Fruit fly (Drosophila melanogaster) S2 (cell line): ENCODE data around the gene MED10.

Source experiments
- CG8478 ChIP-seq: fragments of >200 bp; optimal IDR thresholded peaks from 2 replicates; lab custom pipeline; 2018
- CTCF ChIP-seq, 2 experiments: fragments of >200 bp; optimal IDR thresholded peaks; 2 replicates each; lab custom pipeline; 2018

DNA sequence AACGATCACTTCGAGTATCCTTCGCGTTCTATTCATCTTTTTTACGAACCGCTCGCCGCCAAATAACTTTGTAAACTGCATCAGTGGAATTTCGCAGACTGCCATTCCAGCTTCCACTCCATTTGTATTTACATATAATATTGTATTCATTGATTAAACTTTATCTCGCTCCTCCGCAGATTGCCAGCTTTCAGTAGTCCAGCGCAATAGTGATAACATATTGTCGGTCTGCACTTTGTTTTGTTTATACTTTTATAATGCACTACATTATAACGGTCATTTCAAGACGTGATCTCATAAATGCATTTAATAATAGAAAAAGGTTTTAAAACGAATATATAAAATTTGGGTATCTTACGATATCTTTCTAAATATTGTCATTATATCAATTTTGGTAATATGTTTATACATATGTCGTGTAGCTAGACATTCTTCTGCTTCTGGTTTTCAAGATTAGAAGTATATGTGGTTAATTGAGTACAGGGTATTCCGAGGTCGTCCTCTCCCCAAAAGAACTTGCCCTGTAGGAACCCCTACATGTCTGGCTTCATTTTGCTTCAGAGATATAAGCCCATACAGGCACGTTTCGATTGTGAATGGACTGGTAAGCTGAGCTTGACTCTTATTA lies 36.3 kb downstream of the MED10 start, which contains the start of gene CG4950:
- TF ChIP-seq CTCF (optimal IDR thresholded peaks at IDR 0.05; lab: Kevin White, UChicago) (no peak), CG8478 (no peak)
